Worm (Caenorhabditis elegans) whole organism, late embryonic: ENCODE results near the gene D2063.1.

Experiments used
- Y22D7AL.16 ChIP-seq: sonication (generic microtip); optimal IDR thresholded peaks from 2 replicates; lab custom pipeline; 2016; ENCODE audit warnings: missing genetic modification characterization, missing compliant biosample characterization
- elt-2 ChIP-seq: sonication (generic microtip); optimal IDR thresholded peaks from 2 replicates; lab custom pipeline; 2016; ENCODE audit warnings: missing genetic modification reagents, missing genetic modification characterization, missing compliant biosample characterization
- fkh-10 ChIP-seq: fragments of 150-350 bp; optimal IDR thresholded peaks from 2 replicates; lab custom pipeline; 2014; ENCODE audit warnings: missing biosample characterization, missing genetic modification reagents, missing genetic modification characterization
- hlh-6 ChIP-seq: sonication (generic microtip); optimal IDR thresholded peaks from 2 replicates; lab custom pipeline; 2016; ENCODE audit warnings: missing genotype, missing genetic modification characterization, missing compliant biosample characterization
- nhr-11 ChIP-seq: fragments of 150-350 bp; optimal IDR thresholded peaks from 2 replicates; lab custom pipeline; 2014; ENCODE audit warnings: missing biosample characterization, missing genetic modification characterization
- pag-3 ChIP-seq: sonication (generic microtip); optimal IDR thresholded peaks from 2 replicates; lab custom pipeline; 2016; ENCODE audit warnings: missing compliant biosample characterization, missing genetic modification characterization, borderline replicate concordance
- syd-9 ChIP-seq: sonication (generic microtip); optimal IDR thresholded peaks from 2 replicates; lab custom pipeline; 2016; ENCODE audit warnings: mild to moderate bottlenecking, missing genetic modification characterization, moderate library complexity, missing compliant biosample characterization
- unc-55 ChIP-seq: sonication (generic microtip); optimal IDR thresholded peaks from 2 replicates; lab custom pipeline; 2017; ENCODE audit warnings: missing biosample characterization, missing genetic modification reagents, missing genetic modification characterization
- unc-86 ChIP-seq: sonication (generic microtip); optimal IDR thresholded peaks from 2 replicates; lab custom pipeline; 2016; ENCODE audit warnings: missing genetic modification characterization, missing compliant biosample characterization

DNA sequence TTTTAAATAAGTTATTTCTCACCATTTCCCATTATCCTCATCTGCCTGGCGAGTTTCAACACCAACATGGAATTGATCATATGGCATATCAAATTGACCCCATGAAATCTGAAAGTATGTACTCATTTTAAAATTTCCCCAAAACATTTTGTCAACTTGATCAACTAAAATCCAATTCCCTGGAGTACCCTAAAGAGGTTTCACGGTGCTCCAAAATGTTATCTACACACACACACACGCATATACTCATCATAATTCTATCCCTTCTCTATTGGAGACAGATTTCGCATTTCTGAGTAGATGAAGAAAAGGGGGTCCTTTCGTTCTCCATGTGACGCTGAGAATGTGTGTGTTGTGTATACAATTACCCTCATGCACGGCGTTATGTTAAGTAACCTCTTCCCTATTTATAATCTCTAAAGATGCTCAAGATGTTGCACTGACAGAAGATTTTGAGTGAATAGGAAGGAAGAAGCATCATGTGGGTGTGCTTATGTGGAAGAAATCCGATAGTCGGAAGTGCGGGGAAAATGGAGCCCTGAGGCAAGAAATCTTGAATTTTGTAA, 29.2 kb downstream of the D2063.1 start:
- no peak for TF ChIP-seq fkh-10 (GFP tag; lab: Kevin White, UChicago)
- no peak for TF ChIP-seq hlh-6 (tag; lab: Kevin White, UChicago)
- TF ChIP-seq unc-55 (GFP tag; lab: Kevin White, UChicago), result no peak
- TF ChIP-seq syd-9 (tag; lab: Kevin White, UChicago), result no peak
- no peak for TF ChIP-seq pag-3 (tag; lab: Kevin White, UChicago)
- no peak for TF ChIP-seq nhr-11
- no peak for TF ChIP-seq unc-86
- TF ChIP-seq elt-2 (tag; lab: Kevin White, UChicago), result no peak
- no peak for TF ChIP-seq Y22D7AL.16 (tag; lab: Kevin White, UChicago)
